Fruit fly (Drosophila melanogaster): ENCODE results near the gene nSMase.

dm6 chr3L:3208895-3209294 lies 10.1 kb upstream of the nSMase start, which contains the start of the genes CG32269 and CG32270:
- TF ChIP-seq ovo (GFP tag; optimal IDR thresholded peaks at IDR 0.05) (peak; percentile 24), pad (GFP tag; optimal IDR thresholded peaks at IDR 0.05) (peak; percentile 12), toe (GFP tag; optimal IDR thresholded peaks at IDR 0.05) (peak; percentile 46)
